Fruit fly (Drosophila melanogaster) whole organism, embryonic: ENCODE results near the gene zetaCOP.
A peak's percentile ranks its signal among the peaks of the same experiment; 100 is the strongest.

Source experiments
- Adf1 ChIP-seq: fragments of 200-800 bp; sonication (Bioruptor generic); IDR thresholded peaks from 2 replicates; pipeline ENCODE4 v1.3.6; 2022; ENCODE audit warnings: missing biosample characterization, missing genetic modification characterization
- B-H2 ChIP-seq: fragments of 200-800 bp; sonication (Bioruptor generic); optimal IDR thresholded peaks from 2 replicates; lab custom pipeline; 2018; ENCODE audit warnings: missing biosample characterization, mild to moderate bottlenecking, missing genetic modification characterization
- Bgb ChIP-seq: fragments of 200-800 bp; sonication (Bioruptor generic); IDR thresholded peaks from 2 replicates; pipeline ENCODE4 v1.3.6; 2022; ENCODE audit warnings: missing biosample characterization, missing genetic modification characterization; ENCODE audit not compliant: partially characterized antibody
- Bteb2 ChIP-seq: fragments of 200-800 bp; sonication (Bioruptor generic); optimal IDR thresholded peaks from 2 replicates; lab custom pipeline; 2016; ENCODE audit warnings: missing biosample characterization, missing genetic modification characterization
- CG10267 ChIP-seq: fragments of 200-800 bp; sonication (Bioruptor generic); optimal IDR thresholded peaks from 2 replicates; lab custom pipeline; 2018; ENCODE audit warnings: missing biosample characterization, mild to moderate bottlenecking, missing genetic modification characterization, moderate library complexity
- CG11695 ChIP-seq: fragments of 200-800 bp; sonication (Bioruptor generic); IDR thresholded peaks from 3 replicates; pipeline ENCODE4 v1.3.6; 2022; ENCODE audit warnings: missing biosample characterization, missing genetic modification characterization
- CG14667 ChIP-seq: fragments of 200-800 bp; sonication (Bioruptor generic); IDR thresholded peaks from 2 replicates; pipeline ENCODE4 v1.3.6; 2022; ENCODE audit warnings: missing biosample characterization, missing genetic modification characterization
- CG16779 ChIP-seq: fragments of 200-800 bp; sonication (Bioruptor generic); IDR thresholded peaks from 2 replicates; pipeline ENCODE4 v1.3.6; 2022; ENCODE audit warnings: missing biosample characterization, missing genetic modification characterization
- CG17361 ChIP-seq: fragments of 200-800 bp; sonication (Bioruptor generic); IDR thresholded peaks from 3 replicates; pipeline ENCODE4 v1.3.6; 2022; ENCODE audit warnings: missing biosample characterization, missing genetic modification characterization
- CG31224 ChIP-seq: fragments of 200-800 bp; sonication (Bioruptor generic); IDR thresholded peaks from 2 replicates; pipeline ENCODE4 v1.3.6; 2022; ENCODE audit warnings: missing biosample characterization, missing genetic modification characterization
- CG3407 ChIP-seq: fragments of 200-800 bp; sonication (Bioruptor generic); optimal IDR thresholded peaks from 2 replicates; lab custom pipeline; 2018; ENCODE audit warnings: missing biosample characterization, mild to moderate bottlenecking, missing genetic modification characterization
- CG4617 ChIP-seq: fragments of 200-800 bp; sonication (Bioruptor generic); optimal IDR thresholded peaks from 3 replicates; lab custom pipeline; 2016; ENCODE audit warnings: missing biosample characterization, missing genetic modification characterization, borderline replicate concordance
- CG5180 ChIP-seq: fragments of 200-800 bp; sonication (Bioruptor generic); optimal IDR thresholded peaks from 3 replicates; lab custom pipeline; 2017; ENCODE audit warnings: missing biosample characterization, missing genetic modification characterization, mild to moderate bottlenecking, moderate library complexity, missing genetic modification reagents
- CG5245 ChIP-seq: fragments of 200-800 bp; sonication (Bioruptor generic); optimal IDR thresholded peaks from 3 replicates; lab custom pipeline; 2016; ENCODE audit warnings: missing biosample characterization, missing genetic modification characterization
- CG6254 ChIP-seq: fragments of 200-800 bp; sonication (Bioruptor generic); optimal IDR thresholded peaks from 3 replicates; lab custom pipeline; 2017; ENCODE audit warnings: mild to moderate bottlenecking, missing biosample characterization, missing genetic modification reagents, missing genetic modification characterization
- CG6689 ChIP-seq: fragments of 200-800 bp; sonication (Bioruptor generic); IDR thresholded peaks from 2 replicates; pipeline ENCODE4 v1.3.6; 2022; ENCODE audit warnings: missing biosample characterization, missing genetic modification characterization
- CG7271 ChIP-seq: fragments of 200-800 bp; sonication (Bioruptor generic); optimal IDR thresholded peaks from 2 replicates; lab custom pipeline; 2018; ENCODE audit warnings: missing biosample characterization, mild to moderate bottlenecking, missing genetic modification characterization, moderate library complexity
- CG7839 ChIP-seq: fragments of 200-800 bp; sonication (Bioruptor generic); optimal IDR thresholded peaks from 3 replicates; lab custom pipeline; 2018; ENCODE audit warnings: missing biosample characterization, mild to moderate bottlenecking, missing genetic modification characterization, moderate library complexity
- CG8089 ChIP-seq: fragments of 200-800 bp; sonication (Bioruptor generic); optimal IDR thresholded peaks from 3 replicates; lab custom pipeline; 2016; ENCODE audit warnings: missing biosample characterization, missing genetic modification characterization
- D19A ChIP-seq: fragments of 200-800 bp; optimal IDR thresholded peaks from 3 replicates; lab custom pipeline; 2019; ENCODE audit warnings: missing biosample characterization, mild to moderate bottlenecking, missing genetic modification characterization, moderate library complexity
- Deaf1 ChIP-seq: fragments of 200-800 bp; optimal IDR thresholded peaks from 3 replicates; lab custom pipeline; 2019; ENCODE audit warnings: missing biosample characterization, mild to moderate bottlenecking, missing genetic modification characterization, moderate library complexity
- Dip2 ChIP-seq: fragments of 200-800 bp; sonication (Bioruptor generic); IDR thresholded peaks from 2 replicates; pipeline ENCODE4 v1.3.6; 2022; ENCODE audit warnings: missing biosample characterization, missing genetic modification characterization
- Dip3 ChIP-seq: fragments of 200-800 bp; sonication (Bioruptor generic); optimal IDR thresholded peaks from 3 replicates; lab custom pipeline; 2016; ENCODE audit warnings: missing biosample characterization, missing genetic modification characterization
- Dll ChIP-seq: fragments of 200-800 bp; sonication (Bioruptor generic); IDR thresholded peaks from 4 replicates; pipeline ENCODE4 v1.3.6; 2022; ENCODE audit warnings: missing biosample characterization, missing genetic modification characterization; ENCODE audit not compliant: partially characterized antibody
- Dref ChIP-seq: fragments of 200-800 bp; sonication (Bioruptor generic); IDR thresholded peaks from 2 replicates; pipeline ENCODE4 v1.3.6; 2022; ENCODE audit warnings: missing biosample characterization, missing genetic modification characterization
- Eip74EF ChIP-seq, 2 experiments: fragments of 200-800 bp in 1 of 2; fragments of >200 bp in 1 of 2; sonication (Bioruptor generic) in 1 of 2; optimal IDR thresholded peaks; 2 replicates each; lab custom pipeline; 2017 to 2019; ENCODE audit warnings: missing biosample characterization in 2 of 2, missing genetic modification characterization in 2 of 2, mild to moderate bottlenecking in 1 of 2, moderate library complexity in 1 of 2
- Hr39 ChIP-seq: fragments of >200 bp; optimal IDR thresholded peaks from 2 replicates; lab custom pipeline; 2017
- Kr ChIP-seq: fragments of 200-800 bp; sonication (Bioruptor generic); optimal IDR thresholded peaks from 2 replicates; lab custom pipeline; 2017; ENCODE audit warnings: missing biosample characterization, mild to moderate bottlenecking, missing genetic modification characterization
- Lhr ChIP-seq: fragments of 200-800 bp; sonication (Bioruptor generic); optimal IDR thresholded peaks from 3 replicates; lab custom pipeline; 2017; ENCODE audit warnings: mild to moderate bottlenecking, missing biosample characterization, missing genetic modification reagents, missing genetic modification characterization
- Lim3 ChIP-seq: fragments of 200-800 bp; sonication (Bioruptor generic); IDR thresholded peaks from 2 replicates; pipeline ENCODE4 v1.3.6; 2022; ENCODE audit warnings: missing biosample characterization, missing genetic modification characterization
- MESR4 ChIP-seq: fragments of 200-800 bp; sonication (Bioruptor generic); optimal IDR thresholded peaks from 2 replicates; lab custom pipeline; 2018; ENCODE audit warnings: missing biosample characterization, mild to moderate bottlenecking, missing genetic modification characterization, moderate library complexity
- Max ChIP-seq: fragments of 200-800 bp; sonication (Bioruptor generic); optimal IDR thresholded peaks from 2 replicates; lab custom pipeline; 2016; ENCODE audit warnings: missing biosample characterization, mild to moderate bottlenecking, missing genetic modification characterization
- Optix ChIP-seq: fragments of 200-800 bp; sonication (Bioruptor generic); IDR thresholded peaks from 3 replicates; pipeline ENCODE4 v1.3.6; 2022; ENCODE audit warnings: missing biosample characterization, missing genetic modification characterization
- Ravus ChIP-seq: fragments of 200-800 bp; sonication (Bioruptor generic); IDR thresholded peaks from 2 replicates; pipeline ENCODE4 v1.3.6; 2022; ENCODE audit warnings: missing biosample characterization, missing genetic modification characterization
- Side ChIP-seq: fragments of 200-800 bp; sonication (Bioruptor generic); optimal IDR thresholded peaks from 2 replicates; lab custom pipeline; 2016; ENCODE audit warnings: missing biosample characterization, missing genetic modification characterization
- Tbp ChIP-seq: fragments of >200 bp; optimal IDR thresholded peaks from 2 replicates; lab custom pipeline; 2018; ENCODE audit warnings: missing biosample characterization, missing genetic modification characterization
- Xrp1 ChIP-seq: fragments of 200-800 bp; sonication (Bioruptor generic); IDR thresholded peaks from 2 replicates; pipeline ENCODE4 v1.3.6; 2022; ENCODE audit warnings: missing biosample characterization, missing genetic modification characterization
- ato ChIP-seq: fragments of 200-800 bp; sonication (Bioruptor generic); IDR thresholded peaks from 2 replicates; pipeline ENCODE4 v1.3.6; 2022; ENCODE audit warnings: missing biosample characterization, missing genetic modification characterization; ENCODE audit not compliant: partially characterized antibody
- cg ChIP-seq: fragments of 200-800 bp; sonication (Bioruptor generic); optimal IDR thresholded peaks from 3 replicates; lab custom pipeline; 2019; ENCODE audit warnings: missing biosample characterization, mild to moderate bottlenecking, missing genetic modification characterization, moderate library complexity
- chm ChIP-seq: fragments of 200-800 bp; sonication (Bioruptor generic); IDR thresholded peaks from 2 replicates; pipeline ENCODE4 v1.3.6; 2022; ENCODE audit warnings: missing biosample characterization, missing genetic modification characterization
- dpn ChIP-seq, 2 experiments: fragments of 200-800 bp; sonication (Bioruptor generic); optimal IDR thresholded peaks; 3 replicates each; lab custom pipeline; 2016; ENCODE audit warnings: missing biosample characterization in 2 of 2, missing genetic modification characterization in 2 of 2
- grn ChIP-seq: fragments of 200-800 bp; sonication (Bioruptor generic); optimal IDR thresholded peaks from 3 replicates; lab custom pipeline; 2017; ENCODE audit warnings: missing biosample characterization, missing genetic modification characterization
- gt ChIP-seq: fragments of 200-800 bp; sonication (Bioruptor generic); IDR thresholded peaks from 2 replicates; pipeline ENCODE4 v1.3.6; 2022; ENCODE audit warnings: missing biosample characterization, missing genetic modification characterization
- ken ChIP-seq: fragments of 200-800 bp; sonication (Bioruptor generic); IDR thresholded peaks from 3 replicates; pipeline ENCODE4 v1.3.6; 2022; ENCODE audit warnings: missing biosample characterization, missing genetic modification characterization
- klu ChIP-seq: fragments of 200-800 bp; sonication (Bioruptor generic); IDR thresholded peaks from 2 replicates; pipeline ENCODE4 v1.3.6; 2022; ENCODE audit warnings: missing biosample characterization, missing genetic modification characterization
- maf-S ChIP-seq: fragments of 200-800 bp; sonication (Bioruptor generic); optimal IDR thresholded peaks from 2 replicates; lab custom pipeline; 2016; ENCODE audit warnings: missing biosample characterization, missing genetic modification characterization
- sisA ChIP-seq: fragments of 200-800 bp; sonication (Bioruptor generic); IDR thresholded peaks from 2 replicates; pipeline ENCODE4 v1.3.6; 2022; ENCODE audit warnings: missing biosample characterization, missing genetic modification characterization
- sna ChIP-seq: fragments of 200-800 bp; sonication (Bioruptor generic); IDR thresholded peaks from 2 replicates; pipeline ENCODE4 v1.3.6; 2022; ENCODE audit warnings: missing biosample characterization, missing genetic modification characterization; ENCODE audit not compliant: partially characterized antibody

The zetaCOP gene

DNA sequence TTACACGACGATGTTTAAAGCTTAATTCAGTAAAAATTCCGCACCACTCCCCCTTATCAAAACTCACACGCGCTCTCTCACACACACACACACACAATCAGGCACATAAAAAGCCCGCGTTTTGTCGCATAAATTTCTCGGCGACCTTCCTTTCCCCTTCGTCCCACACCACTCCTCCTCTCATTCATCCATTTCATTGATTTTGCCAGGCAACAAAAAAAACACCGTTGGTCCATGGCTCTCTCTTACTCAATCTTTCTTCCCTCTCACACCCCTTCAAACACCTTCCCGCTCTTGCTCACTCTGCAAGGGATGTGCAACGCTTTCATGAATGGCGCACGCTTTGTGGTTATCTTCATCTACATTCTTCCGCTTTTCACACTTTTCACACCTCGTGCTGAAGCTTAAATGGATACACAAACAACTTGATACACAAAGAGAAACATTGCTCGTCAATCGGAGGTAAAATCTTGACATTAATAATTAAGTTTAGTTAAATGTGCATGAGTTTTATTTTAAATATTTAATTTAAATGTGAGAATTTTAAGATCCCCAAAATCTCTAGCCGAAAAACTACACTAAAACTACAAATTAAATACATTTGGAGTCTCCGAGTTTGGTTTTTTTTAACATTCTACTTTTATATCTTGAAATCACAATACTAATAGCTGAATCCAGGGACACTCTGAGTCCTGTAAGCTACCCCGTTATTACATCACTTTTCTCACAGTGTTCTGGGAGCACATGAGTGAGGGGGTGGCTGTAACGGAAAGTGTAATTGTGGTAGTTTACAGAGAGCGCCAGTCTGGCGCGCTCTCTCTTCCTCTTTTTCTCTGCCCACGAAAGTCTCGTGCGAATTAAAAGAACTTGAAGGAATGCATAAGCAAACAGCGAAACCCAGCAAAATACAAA lies 13.1 kb downstream of the zetaCOP start (continued):
- TF ChIP-seq Bgb (GFP tag; lab: Robert Waterston, UW), result peak; percentile 44; the same call in 1 of the 2 replicates
- TF ChIP-seq ato, result no peak
- TF ChIP-seq Deaf1, result peak; percentile 83
- 0 out of 2 replicates have a peak, but pooled peaks have one; percentile 48 for TF ChIP-seq Dip2 (GFP tag; lab: Robert Waterston, UW)
- TF ChIP-seq CG11695 (GFP tag; lab: Robert Waterston, UW), result peak; percentile 94
- peak; percentile 30 for TF ChIP-seq MESR4
- peak; percentile 95 for TF ChIP-seq D19A
- TF ChIP-seq Max (GFP tag; lab: Kevin White, UChicago), result peak; percentile 98
- no peak for TF ChIP-seq sna (GFP tag; lab: Robert Waterston, UW)
- peak; percentile 89 for TF ChIP-seq Lhr
- TF ChIP-seq Lim3 (GFP tag; lab: Robert Waterston, UW), result peak; percentile 80
- TF ChIP-seq Tbp (GFP tag; lab: Kevin White, UChicago), result no peak
- peak; percentile 96 for TF ChIP-seq CG6254 (GFP tag; lab: Kevin White, UChicago)
- TF ChIP-seq Xrp1 (GFP tag; lab: Robert Waterston, UW), result peak; percentile 96
- peak; percentile 92 for TF ChIP-seq CG5180
- peak; percentile 95 for TF ChIP-seq dpn (GFP tag; optimal IDR thresholded peaks at IDR 0.05; lab: Kevin White, UChicago)
- peak; percentile 80 for TF ChIP-seq chm
- TF ChIP-seq CG3407 (GFP tag; lab: Kevin White, UChicago), result peak; percentile 95
- TF ChIP-seq CG7839 (tag; lab: Kevin White, UChicago), result peak; percentile 98
- TF ChIP-seq Eip74EF (GFP tag; optimal IDR thresholded peaks at IDR 0.05; lab: Kevin White, UChicago), result peak in 1 of 2 experiments; percentile 98
- peak; percentile 93 for TF ChIP-seq maf-S
- TF ChIP-seq CG6689 (GFP tag; lab: Robert Waterston, UW), result peak; percentile 95
- TF ChIP-seq Dref (GFP tag; lab: Robert Waterston, UW), result no peak
- TF ChIP-seq CG10267 (tag; lab: Kevin White, UChicago), result peak; percentile 93
- TF ChIP-seq CG8089 (GFP tag; lab: Kevin White, UChicago), result peak; percentile 86
- TF ChIP-seq Kr (GFP tag; lab: Kevin White, UChicago), result peak; percentile 14
- peak; percentile 92 for TF ChIP-seq CG31224 (GFP tag; lab: Robert Waterston, UW)
- peak; percentile 93 for TF ChIP-seq ken (GFP tag; lab: Robert Waterston, UW)
- TF ChIP-seq CG17361 (GFP tag; lab: Robert Waterston, UW), result peak; percentile 100
- peak; percentile 73 for TF ChIP-seq CG7271 (tag; lab: Kevin White, UChicago)
- peak; percentile 93 for TF ChIP-seq gt
- TF ChIP-seq grn (GFP tag; lab: Kevin White, UChicago), result peak; percentile 74
- peak; percentile 89 for TF ChIP-seq Bteb2 (GFP tag; lab: Kevin White, UChicago)
- TF ChIP-seq Optix, result peak; percentile 92
- TF ChIP-seq Adf1 (GFP tag; lab: Robert Waterston, UW), result peak; percentile 79
- TF ChIP-seq klu, result peak; percentile 95
- peak; percentile 96 for TF ChIP-seq sisA
- TF ChIP-seq Ravus, result peak; percentile 87
- peak; percentile 91 for TF ChIP-seq CG14667
- TF ChIP-seq Dip3, result peak; percentile 88
- TF ChIP-seq B-H2 (GFP tag; lab: Kevin White, UChicago), result peak; percentile 88
- peak; percentile 95 for TF ChIP-seq CG5245 (GFP tag; lab: Kevin White, UChicago)
- peak; percentile 77 for TF ChIP-seq CG16779 (GFP tag; lab: Robert Waterston, UW)
- TF ChIP-seq Hr39 (lab: Kevin White, UChicago), result no peak
- TF ChIP-seq Side (GFP tag; lab: Kevin White, UChicago), result peak; percentile 81
- TF ChIP-seq CG4617 (GFP tag; lab: Kevin White, UChicago), result peak; percentile 78
- peak; percentile 73 for TF ChIP-seq cg
- TF ChIP-seq Dll (GFP tag; lab: Robert Waterston, UW), result no peak
